Worm (Caenorhabditis elegans) whole organism, late embryonic: ENCODE data around the gene vha-2.

Experiments used
- C38D4.7 ChIP-seq: fragments of 200-800 bp; sonication (Bioruptor generic); optimal IDR thresholded peaks from 2 replicates; lab custom pipeline; 2018; ENCODE audit warnings: mild to moderate bottlenecking, missing genetic modification characterization, moderate library complexity, missing compliant biosample characterization
- elt-4 ChIP-seq: sonication (generic microtip); optimal IDR thresholded peaks from 2 replicates; lab custom pipeline; 2016; ENCODE audit warnings: missing genetic modification characterization, missing compliant biosample characterization
- pqm-1 ChIP-seq: sonication (generic microtip); optimal IDR thresholded peaks from 2 replicates; lab custom pipeline; 2016; ENCODE audit warnings: missing genetic modification characterization, missing compliant biosample characterization

DNA sequence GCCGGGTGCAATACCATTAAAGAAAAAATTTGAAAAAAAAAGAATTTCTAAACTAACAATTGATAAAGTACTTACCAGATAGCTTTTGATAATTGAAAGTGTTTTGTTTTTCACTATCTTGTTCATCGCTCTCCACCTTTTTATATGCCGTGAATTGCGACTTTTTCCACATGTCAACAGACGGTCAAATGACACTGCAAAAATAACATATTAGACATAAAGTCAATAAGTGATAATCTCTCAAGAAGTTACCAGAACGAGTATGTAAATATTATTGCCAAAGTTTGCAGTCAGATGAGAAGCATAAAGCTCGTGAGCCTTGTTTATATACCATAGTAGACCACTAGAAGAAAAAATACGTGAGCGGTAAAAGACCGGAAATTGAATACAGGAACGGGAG is 46.1 kb upstream of the vha-2 start, which contains the start of gene dao-6:
- TF ChIP-seq C38D4.7, result no peak
- TF ChIP-seq pqm-1 (tag; lab: Kevin White, UChicago), result no peak
- TF ChIP-seq elt-4, result no peak
